Fruit fly (Drosophila melanogaster) whole organism, embryonic: ENCODE measurements around the gene Cp16.

Experiments
- Asciz ChIP-seq: fragments of 200-800 bp; sonication (Bioruptor generic); optimal IDR thresholded peaks from 2 replicates; lab custom pipeline; 2017; ENCODE audit warnings: missing biosample characterization, mild to moderate bottlenecking, missing genetic modification characterization, missing genetic modification reagents
- Bteb2 ChIP-seq: fragments of 200-800 bp; sonication (Bioruptor generic); optimal IDR thresholded peaks from 2 replicates; lab custom pipeline; 2016; ENCODE audit warnings: missing biosample characterization, missing genetic modification characterization
- C15 ChIP-seq: fragments of 200-800 bp; sonication (Bioruptor generic); IDR thresholded peaks from 3 replicates; pipeline ENCODE4 v1.3.6; 2022; ENCODE audit warnings: missing biosample characterization, missing genetic modification characterization
- CG10462 ChIP-seq: fragments of 200-800 bp; sonication (Bioruptor generic); optimal IDR thresholded peaks from 2 replicates; lab custom pipeline; 2016; ENCODE audit warnings: missing biosample characterization, missing genetic modification characterization
- CG12299 ChIP-seq: fragments of 200-800 bp; sonication (Bioruptor generic); optimal IDR thresholded peaks from 2 replicates; lab custom pipeline; 2018; ENCODE audit warnings: missing biosample characterization, mild to moderate bottlenecking, missing genetic modification characterization
- CG13287 ChIP-seq: fragments of 200-800 bp; sonication (Bioruptor generic); IDR thresholded peaks from 2 replicates; pipeline ENCODE4 v1.3.6; 2022; ENCODE audit warnings: missing biosample characterization, missing genetic modification characterization; ENCODE audit not compliant: partially characterized antibody
- CG13296 ChIP-seq: fragments of 200-800 bp; sonication (Bioruptor generic); optimal IDR thresholded peaks from 3 replicates; lab custom pipeline; 2018; ENCODE audit warnings: missing biosample characterization, mild to moderate bottlenecking, missing genetic modification characterization
- CG15601 ChIP-seq: fragments of 200-800 bp; sonication (Bioruptor generic); optimal IDR thresholded peaks from 3 replicates; lab custom pipeline; 2019; ENCODE audit warnings: missing biosample characterization, mild to moderate bottlenecking, missing genetic modification characterization, moderate library complexity
- CG17359 ChIP-seq: fragments of 200-800 bp; sonication (Bioruptor generic); optimal IDR thresholded peaks from 3 replicates; lab custom pipeline; 2018; ENCODE audit warnings: missing biosample characterization, mild to moderate bottlenecking, missing genetic modification characterization, moderate library complexity
- CG17361 ChIP-seq: fragments of 200-800 bp; sonication (Bioruptor generic); IDR thresholded peaks from 3 replicates; pipeline ENCODE4 v1.3.6; 2022; ENCODE audit warnings: missing biosample characterization, missing genetic modification characterization
- CG1792 ChIP-seq: fragments of 200-800 bp; sonication (Bioruptor generic); optimal IDR thresholded peaks from 2 replicates; lab custom pipeline; 2016; ENCODE audit warnings: missing biosample characterization, missing genetic modification characterization
- CG18599 ChIP-seq: fragments of 200-800 bp; sonication (Bioruptor generic); optimal IDR thresholded peaks from 3 replicates; lab custom pipeline; 2017; ENCODE audit warnings: missing biosample characterization, missing genetic modification characterization, mild to moderate bottlenecking, moderate library complexity, missing genetic modification reagents
- CG2116 ChIP-seq: fragments of 200-800 bp; sonication (Bioruptor generic); optimal IDR thresholded peaks from 3 replicates; lab custom pipeline; 2018; ENCODE audit warnings: missing biosample characterization, mild to moderate bottlenecking, missing genetic modification characterization
- CG2129 ChIP-seq: fragments of 200-800 bp; sonication (Bioruptor generic); IDR thresholded peaks from 2 replicates; pipeline ENCODE4 v1.3.6; 2022; ENCODE audit warnings: missing biosample characterization, missing genetic modification characterization; ENCODE audit not compliant: partially characterized antibody
- CG2875 ChIP-seq: fragments of 200-800 bp; sonication (Bioruptor generic); optimal IDR thresholded peaks from 2 replicates; lab custom pipeline; 2017; ENCODE audit warnings: missing biosample characterization, mild to moderate bottlenecking, missing genetic modification characterization, missing genetic modification reagents
- CG33557 ChIP-seq: fragments of 200-800 bp; sonication (Bioruptor generic); optimal IDR thresholded peaks from 2 replicates; lab custom pipeline; 2019; ENCODE audit warnings: missing biosample characterization, mild to moderate bottlenecking, missing genetic modification characterization, moderate library complexity
- CG4617 ChIP-seq: fragments of 200-800 bp; sonication (Bioruptor generic); optimal IDR thresholded peaks from 3 replicates; lab custom pipeline; 2016; ENCODE audit warnings: missing biosample characterization, missing genetic modification characterization, borderline replicate concordance
- CG7372 ChIP-seq: fragments of 200-800 bp; sonication (Bioruptor generic); IDR thresholded peaks from 2 replicates; pipeline ENCODE4 v1.3.6; 2022; ENCODE audit warnings: missing biosample characterization, missing genetic modification characterization
- CG7987 ChIP-seq: fragments of 200-800 bp; sonication (Bioruptor generic); optimal IDR thresholded peaks from 2 replicates; lab custom pipeline; 2018; ENCODE audit warnings: missing biosample characterization, mild to moderate bottlenecking, missing genetic modification characterization, moderate library complexity
- CG8765 ChIP-seq: fragments of 200-800 bp; sonication (Bioruptor generic); IDR thresholded peaks from 2 replicates; pipeline ENCODE4 v1.3.6; 2022; ENCODE audit warnings: missing biosample characterization, missing genetic modification characterization
- CG9797 ChIP-seq: fragments of 200-800 bp; sonication (Bioruptor generic); optimal IDR thresholded peaks from 3 replicates; lab custom pipeline; 2018; ENCODE audit warnings: missing biosample characterization, mild to moderate bottlenecking, missing genetic modification characterization
- CoRest ChIP-seq: fragments of 200-800 bp; sonication (Bioruptor generic); optimal IDR thresholded peaks from 3 replicates; lab custom pipeline; 2018; ENCODE audit warnings: missing biosample characterization, mild to moderate bottlenecking, missing genetic modification characterization, moderate library complexity
- Dip3 ChIP-seq: fragments of 200-800 bp; sonication (Bioruptor generic); optimal IDR thresholded peaks from 3 replicates; lab custom pipeline; 2016; ENCODE audit warnings: missing biosample characterization, missing genetic modification characterization
- Dref ChIP-seq: fragments of 200-800 bp; sonication (Bioruptor generic); IDR thresholded peaks from 2 replicates; pipeline ENCODE4 v1.3.6; 2022; ENCODE audit warnings: missing biosample characterization, missing genetic modification characterization
- H2.0 ChIP-seq: fragments of 200-800 bp; sonication (Bioruptor generic); IDR thresholded peaks from 2 replicates; pipeline ENCODE4 v1.3.6; 2022; ENCODE audit warnings: missing biosample characterization, missing genetic modification characterization
- NC2β ChIP-seq: fragments of 200-800 bp; sonication (Bioruptor generic); optimal IDR thresholded peaks from 2 replicates; lab custom pipeline; 2016; ENCODE audit warnings: missing biosample characterization, missing genetic modification characterization
- NfI ChIP-seq: fragments of 200-800 bp; sonication (Bioruptor generic); optimal IDR thresholded peaks from 3 replicates; lab custom pipeline; 2018; ENCODE audit warnings: missing biosample characterization, mild to moderate bottlenecking, missing genetic modification characterization, moderate library complexity
- Trl ChIP-seq, 3 experiments: fragments of >200 bp in 2 of 3; fragments of 200-800 bp in 1 of 3; sonication (Bioruptor generic) in 1 of 3; optimal IDR thresholded peaks; 2 replicates in 1 of 3; 3 replicates in 2 of 3; lab custom pipeline; 2016 to 2017; ENCODE audit warnings: missing biosample characterization in 1 of 3, missing genetic modification characterization in 1 of 3
- al ChIP-seq: fragments of 200-800 bp; sonication (Bioruptor generic); IDR thresholded peaks from 2 replicates; pipeline ENCODE4 v1.3.6; 2022; ENCODE audit warnings: missing biosample characterization, missing genetic modification characterization
- ase ChIP-seq: fragments of 200-800 bp; sonication (Bioruptor generic); IDR thresholded peaks from 3 replicates; pipeline ENCODE4 v1.3.6; 2022; ENCODE audit warnings: missing biosample characterization, missing genetic modification characterization
- bsh ChIP-seq, 2 experiments: fragments of 200-800 bp; sonication (Bioruptor generic); optimal IDR thresholded peaks; 2 replicates each; lab custom pipeline; 2017 to 2018; ENCODE audit warnings: mild to moderate bottlenecking in 2 of 2, missing biosample characterization in 2 of 2, missing genetic modification characterization in 2 of 2, moderate library complexity in 1 of 2
- caup ChIP-seq: fragments of 200-800 bp; sonication (Bioruptor generic); optimal IDR thresholded peaks from 3 replicates; lab custom pipeline; 2017; ENCODE audit warnings: missing biosample characterization, mild to moderate bottlenecking, missing genetic modification characterization, moderate library complexity; ENCODE audit not compliant: severe bottlenecking
- chinmo ChIP-seq: fragments of 200-800 bp; sonication (Bioruptor generic); IDR thresholded peaks from 4 replicates; pipeline ENCODE4 v1.3.6; 2022; ENCODE audit warnings: missing biosample characterization, missing genetic modification characterization; ENCODE audit not compliant: partially characterized antibody
- corto ChIP-seq: fragments of 200-800 bp; sonication (Bioruptor generic); optimal IDR thresholded peaks from 2 replicates; lab custom pipeline; 2016; ENCODE audit warnings: missing biosample characterization, mild to moderate bottlenecking, missing genetic modification characterization, moderate library complexity
- danr ChIP-seq: fragments of 200-800 bp; sonication (Bioruptor generic); IDR thresholded peaks from 2 replicates; pipeline ENCODE4 v1.3.6; 2022; ENCODE audit warnings: missing biosample characterization, missing genetic modification characterization
- ems ChIP-seq: fragments of 200-800 bp; sonication (Bioruptor generic); optimal IDR thresholded peaks from 3 replicates; lab custom pipeline; 2016; ENCODE audit warnings: missing biosample characterization, missing genetic modification characterization
- exex ChIP-seq: fragments of 200-800 bp; sonication (Bioruptor generic); optimal IDR thresholded peaks from 4 replicates; lab custom pipeline; 2018; ENCODE audit warnings: missing biosample characterization, mild to moderate bottlenecking, missing genetic modification characterization, moderate library complexity
- h ChIP-seq: fragments of >200 bp; optimal IDR thresholded peaks from 2 replicates; lab custom pipeline; 2017
- her ChIP-seq: fragments of 200-800 bp; sonication (Bioruptor generic); optimal IDR thresholded peaks from 2 replicates; lab custom pipeline; 2016; ENCODE audit warnings: missing biosample characterization, missing genetic modification characterization
- lab ChIP-seq: fragments of 200-800 bp; sonication (Bioruptor generic); optimal IDR thresholded peaks from 3 replicates; lab custom pipeline; 2017; ENCODE audit warnings: missing biosample characterization, missing genetic modification characterization, mild to moderate bottlenecking, moderate library complexity, missing genetic modification reagents
- slou ChIP-seq: fragments of 200-800 bp; sonication (Bioruptor generic); optimal IDR thresholded peaks from 3 replicates; lab custom pipeline; 2016; ENCODE audit warnings: missing biosample characterization, missing genetic modification characterization
- sna ChIP-seq: fragments of 200-800 bp; sonication (Bioruptor generic); IDR thresholded peaks from 2 replicates; pipeline ENCODE4 v1.3.6; 2022; ENCODE audit warnings: missing biosample characterization, missing genetic modification characterization; ENCODE audit not compliant: partially characterized antibody
- sob ChIP-seq: fragments of 200-800 bp; sonication (Bioruptor generic); IDR thresholded peaks from 2 replicates; pipeline ENCODE4 v1.3.6; 2022; ENCODE audit warnings: missing biosample characterization, missing genetic modification characterization
- stwl ChIP-seq: fragments of 200-800 bp; sonication (Bioruptor generic); optimal IDR thresholded peaks from 3 replicates; lab custom pipeline; 2018; ENCODE audit warnings: missing biosample characterization, mild to moderate bottlenecking, missing genetic modification characterization, moderate library complexity
- tin ChIP-seq: fragments of 200-800 bp; sonication (Bioruptor generic); optimal IDR thresholded peaks from 3 replicates; lab custom pipeline; 2016; ENCODE audit warnings: missing biosample characterization, missing genetic modification characterization
- trh ChIP-seq: fragments of 200-800 bp; sonication (Bioruptor generic); optimal IDR thresholded peaks from 2 replicates; lab custom pipeline; 2016; ENCODE audit warnings: missing biosample characterization, missing genetic modification characterization
- ttk ChIP-seq: fragments of 200-800 bp; sonication (Bioruptor generic); IDR thresholded peaks from 2 replicates; pipeline ENCODE4 v2.1.2; 2022; ENCODE audit warnings: missing biosample characterization, missing genetic modification characterization
- tx ChIP-seq: fragments of 200-800 bp; sonication (Bioruptor generic); optimal IDR thresholded peaks from 2 replicates; lab custom pipeline; 2016; ENCODE audit warnings: missing biosample characterization, missing genetic modification characterization
- vvl ChIP-seq: fragments of 200-800 bp; sonication (Bioruptor generic); IDR thresholded peaks from 2 replicates; pipeline ENCODE4 v1.3.6; 2022; ENCODE audit warnings: missing biosample characterization, missing genetic modification characterization

The Cp16 gene

DNA sequence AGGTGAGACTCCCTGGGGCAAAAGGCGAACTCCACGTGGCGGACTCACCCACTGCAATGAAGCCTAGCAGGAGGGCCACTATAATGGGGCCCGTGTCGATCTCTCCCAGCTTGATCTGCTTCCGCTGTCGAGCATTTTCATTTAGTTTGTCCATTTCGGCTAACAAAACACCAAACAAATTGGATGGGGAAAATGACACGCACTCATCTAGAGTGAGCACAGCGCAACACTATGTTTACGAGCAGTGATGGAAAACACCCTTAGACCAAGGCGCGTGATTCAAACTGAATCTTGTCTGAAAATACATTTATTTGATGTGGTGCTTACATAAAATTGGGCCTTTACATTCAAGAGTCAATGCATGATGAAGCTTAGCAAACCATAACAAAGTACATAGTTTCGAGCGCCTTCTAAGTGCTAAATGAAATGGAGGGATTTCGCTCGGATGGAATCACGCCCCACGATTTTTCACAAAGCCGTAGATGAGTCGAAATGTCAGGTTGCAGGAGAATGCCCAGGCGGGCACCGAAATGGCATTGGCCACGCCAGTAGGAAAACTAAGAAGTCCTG is 11.7 kb upstream of the Cp16 start, which contains the start of gene SrpRbeta (continued):
- no peak for TF ChIP-seq trh (GFP tag; lab: Kevin White, UChicago)
- TF ChIP-seq tx (GFP tag; lab: Kevin White, UChicago): no peak
- peak; percentile 12 for TF ChIP-seq CG13296 (GFP tag; lab: Kevin White, UChicago)
- peak; percentile 29 for TF ChIP-seq NC2β (GFP tag; lab: Kevin White, UChicago)
- TF ChIP-seq Trl (optimal IDR thresholded peaks at IDR 0.05; lab: Kevin White, UChicago): no peak
- peak; percentile 45 for TF ChIP-seq Trl (GFP tag; optimal IDR thresholded peaks at IDR 0.05; lab: Kevin White, UChicago)
- no peak for TF ChIP-seq ttk (GFP tag; lab: Robert Waterston, UW)
- peak; percentile 43 for TF ChIP-seq Bteb2 (GFP tag; lab: Kevin White, UChicago)
- peak; percentile 7 for TF ChIP-seq ems (GFP tag; lab: Kevin White, UChicago)
- TF ChIP-seq slou: no peak
- TF ChIP-seq CoRest (tag; lab: Kevin White, UChicago): no peak
- TF ChIP-seq CG18599: peak; percentile 24
- TF ChIP-seq CG2875 (GFP tag; lab: Kevin White, UChicago): no peak
- no peak for TF ChIP-seq CG12299
- TF ChIP-seq corto (GFP tag; lab: Kevin White, UChicago): no peak
- TF ChIP-seq caup (GFP tag; lab: Kevin White, UChicago): peak; percentile 14
- TF ChIP-seq her (GFP tag; lab: Kevin White, UChicago): peak; percentile 47
- peak; percentile 47 for TF ChIP-seq CG2116 (GFP tag; lab: Kevin White, UChicago)
- TF ChIP-seq C15 (GFP tag; lab: Robert Waterston, UW): no peak
- TF ChIP-seq CG7987 (GFP tag; lab: Kevin White, UChicago): peak; percentile 28
- TF ChIP-seq vvl (GFP tag; lab: Robert Waterston, UW): peak; percentile 42; the same call in 1 of the 2 replicates
- no peak for TF ChIP-seq CG17361 (GFP tag; lab: Robert Waterston, UW)
- peak; percentile 46 for TF ChIP-seq NfI (GFP tag; lab: Kevin White, UChicago)
- no peak for TF ChIP-seq CG15601 (tag; lab: Kevin White, UChicago)
- TF ChIP-seq Dip3: peak; percentile 22
- 0 out of 2 replicates have a peak, but pooled peaks have one; percentile 11 for TF ChIP-seq CG13287 (GFP tag; lab: Robert Waterston, UW)
- no peak for TF ChIP-seq h (lab: Kevin White, UChicago)
- TF ChIP-seq H2.0 (GFP tag; lab: Robert Waterston, UW): peak; percentile 13; the same call in 1 of the 2 replicates
- peak; percentile 68 for TF ChIP-seq sob (GFP tag; lab: Robert Waterston, UW)
- no peak for TF ChIP-seq chinmo (GFP tag; lab: Robert Waterston, UW)
- TF ChIP-seq CG10462: no peak
- TF ChIP-seq Dref: 0 out of 2 replicates have a peak, but pooled peaks have one; percentile 17
- peak; percentile 22 for TF ChIP-seq CG4617 (GFP tag; lab: Kevin White, UChicago)
- TF ChIP-seq CG8765 (GFP tag; lab: Robert Waterston, UW): no peak
- TF ChIP-seq al (GFP tag; lab: Robert Waterston, UW): no peak
- TF ChIP-seq danr (GFP tag; lab: Robert Waterston, UW): no peak
- no peak for TF ChIP-seq CG33557 (GFP tag; lab: Kevin White, UChicago)
- TF ChIP-seq CG2129 (GFP tag; lab: Robert Waterston, UW): no peak
- TF ChIP-seq Asciz (GFP tag; lab: Kevin White, UChicago): no peak
- TF ChIP-seq ase (GFP tag; lab: Robert Waterston, UW): no peak
- TF ChIP-seq sna (GFP tag; lab: Robert Waterston, UW): no peak
- TF ChIP-seq CG9797 (GFP tag; lab: Kevin White, UChicago): no peak
- TF ChIP-seq lab (GFP tag; lab: Kevin White, UChicago): peak; percentile 65
- peak; percentile 41 for TF ChIP-seq stwl (tag; lab: Kevin White, UChicago)
- no peak for TF ChIP-seq CG7372 (GFP tag; lab: Robert Waterston, UW)
- TF ChIP-seq CG1792 (GFP tag; lab: Kevin White, UChicago): no peak
- TF ChIP-seq CG17359 (tag; lab: Kevin White, UChicago): no peak
- TF ChIP-seq bsh (GFP tag; optimal IDR thresholded peaks at IDR 0.05; lab: Kevin White, UChicago): no peak
- no peak for TF ChIP-seq tin
- TF ChIP-seq exex (tag; lab: Kevin White, UChicago): no peak
